Worm (Caenorhabditis elegans) whole organism, L3 larva: ENCODE results near the gene tbc-14.

Experiments used
- R02D3.7 ChIP-seq: fragments of 150-350 bp; optimal IDR thresholded peaks from 2 replicates; lab custom pipeline; 2014; ENCODE audit warnings: missing biosample characterization, missing genetic modification characterization
- egl-27 ChIP-seq: sonication (generic microtip); optimal IDR thresholded peaks from 4 replicates; lab custom pipeline; 2017; ENCODE audit warnings: missing biosample characterization, missing genetic modification reagents, missing genetic modification characterization
- fkh-10 ChIP-seq: sonication (generic microtip); optimal IDR thresholded peaks from 2 replicates; lab custom pipeline; 2017; ENCODE audit warnings: missing biosample characterization, missing genetic modification reagents, missing genetic modification characterization
- mdl-1 ChIP-seq: fragments of 150-350 bp; optimal IDR thresholded peaks from 2 replicates; lab custom pipeline; 2014; ENCODE audit warnings: missing biosample characterization, missing genetic modification characterization
- mml-1 ChIP-seq: fragments of 150-350 bp; sonication (generic microtip); optimal IDR thresholded peaks from 3 replicates; lab custom pipeline; 2014; ENCODE audit warnings: missing biosample characterization, missing genetic modification characterization
- nhr-11 ChIP-seq: fragments of 150-350 bp; optimal IDR thresholded peaks from 2 replicates; lab custom pipeline; 2014; ENCODE audit warnings: missing biosample characterization, missing genetic modification characterization
- nhr-25 ChIP-seq: sonication (generic microtip); optimal IDR thresholded peaks from 2 replicates; lab custom pipeline; 2017; ENCODE audit warnings: missing biosample characterization, missing genetic modification characterization
- snpc-4 ChIP-seq: fragments of 150-350 bp; optimal IDR thresholded peaks from 2 replicates; lab custom pipeline; 2014; ENCODE audit warnings: missing biosample characterization, missing genetic modification characterization

DNA sequence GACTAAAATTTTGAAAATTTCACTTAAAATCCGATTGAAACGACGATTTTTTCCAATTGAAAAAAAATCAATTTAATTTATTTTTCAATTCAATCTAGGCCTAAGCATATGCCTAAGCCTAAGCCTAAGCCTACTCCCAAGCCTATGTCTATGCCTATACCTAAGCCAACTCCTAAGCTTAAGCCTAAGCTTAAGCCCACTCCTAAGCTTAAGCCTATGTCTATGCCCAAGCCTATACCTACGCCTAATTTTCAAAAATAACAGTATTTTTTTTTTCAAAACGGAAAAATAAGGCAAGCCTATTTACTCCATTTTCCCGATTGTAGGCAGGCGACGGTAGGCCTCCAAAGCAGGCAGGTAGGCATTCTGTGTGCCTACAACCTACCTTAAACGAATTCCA lies 3.1 kb downstream of the tbc-14 start:
- TF ChIP-seq fkh-10 (GFP tag; lab: Kevin White, UChicago) (no peak), mdl-1 (tag; lab: Kevin White, UChicago) (no peak), egl-27 (no peak), nhr-11 (tag; lab: Kevin White, UChicago) (no peak), R02D3.7 (tag; lab: Kevin White, UChicago) (no peak), nhr-25 (tag; lab: Kevin White, UChicago) (no peak), mml-1 (tag; lab: Kevin White, UChicago) (no peak), snpc-4 (tag; lab: Kevin White, UChicago) (no peak)
